Worm (Caenorhabditis elegans) whole organism, L4/young adult: ENCODE data around the gene snx-1.

Experiments used
- dao-5 ChIP-seq: sonication (generic microtip); optimal IDR thresholded peaks from 2 replicates; lab custom pipeline; 2016; ENCODE audit warnings: missing genotype, missing genetic modification characterization, moderate library complexity, missing compliant biosample characterization
- him-1 ChIP-seq: sonication (generic microtip); optimal IDR thresholded peaks from 2 replicates; lab custom pipeline; 2016; ENCODE audit warnings: missing genotype, missing genetic modification reagents, missing genetic modification characterization, missing compliant biosample characterization

- TF ChIP-seq him-1 (tag; lab: Kevin White, UChicago) = no peak
- TF ChIP-seq dao-5 (tag; lab: Kevin White, UChicago) = no peak
These were observed 25.9 kb downstream of the snx-1 start, which contains the start of gene R193.1 for ce11 chrX:1154648-1155047.
